Worm (Caenorhabditis elegans) whole organism, early embryonic: ENCODE results near the gene ttr-38.

Source experiments
- B0310.2 ChIP-seq: sonication (generic microtip); optimal IDR thresholded peaks from 2 replicates; lab custom pipeline; 2016; ENCODE audit warnings: mild to moderate bottlenecking, missing genetic modification characterization, missing compliant biosample characterization
- F13C5.2 ChIP-seq: sonication (generic microtip); optimal IDR thresholded peaks from 2 replicates; lab custom pipeline; 2017; ENCODE audit warnings: mild to moderate bottlenecking, missing genetic modification characterization, inconsistent platforms, missing compliant biosample characterization
- aly-1 ChIP-seq: sonication (generic microtip); optimal IDR thresholded peaks from 2 replicates; lab custom pipeline; 2016; ENCODE audit warnings: missing genetic modification characterization, missing compliant biosample characterization
- ama-1 ChIP-seq: fragments of 150-350 bp; optimal IDR thresholded peaks from 2 replicates; lab custom pipeline; 2014
- ceh-13 ChIP-seq: fragments of 200-800 bp; sonication (Bioruptor generic); optimal IDR thresholded peaks from 2 replicates; lab custom pipeline; 2018; ENCODE audit warnings: mild to moderate bottlenecking, missing genetic modification characterization, missing compliant biosample characterization
- ceh-36 ChIP-seq: sonication (generic microtip); optimal IDR thresholded peaks from 2 replicates; lab custom pipeline; 2016; ENCODE audit warnings: missing genetic modification characterization, inconsistent platforms, missing compliant biosample characterization
- ets-7 ChIP-seq: sonication (generic microtip); optimal IDR thresholded peaks from 2 replicates; lab custom pipeline; 2016; ENCODE audit warnings: missing genotype, missing genetic modification characterization, missing compliant biosample characterization
- flt-1 ChIP-seq: fragments of 200-800 bp; sonication (Bioruptor generic); IDR thresholded peaks from 2 replicates; pipeline ENCODE4 v1.3.6; 2022; ENCODE audit warnings: missing genetic modification characterization, missing compliant biosample characterization
- hmbx-1 ChIP-seq: sonication (generic microtip); optimal IDR thresholded peaks from 2 replicates; lab custom pipeline; 2016; ENCODE audit warnings: mild to moderate bottlenecking, missing genetic modification characterization, missing compliant biosample characterization
- hmg-4 ChIP-seq: fragments of 200-800 bp; sonication (Bioruptor generic); optimal IDR thresholded peaks from 2 replicates; lab custom pipeline; 2018; ENCODE audit warnings: mild to moderate bottlenecking, missing genetic modification characterization, missing compliant biosample characterization
- hnd-1 ChIP-seq: sonication (generic microtip); optimal IDR thresholded peaks from 2 replicates; lab custom pipeline; 2016; ENCODE audit warnings: missing genetic modification characterization, missing compliant biosample characterization
- pes-1 ChIP-seq: fragments of 200-800 bp; sonication (Bioruptor generic); IDR thresholded peaks from 2 replicates; pipeline ENCODE4 v1.3.6; 2022; ENCODE audit warnings: missing genetic modification reagents, missing genetic modification characterization, missing compliant biosample characterization
- scrt-1 ChIP-seq: fragments of 200-800 bp; sonication (Bioruptor generic); IDR thresholded peaks from 2 replicates; pipeline ENCODE4 v1.3.6; 2022; ENCODE audit warnings: missing genetic modification characterization, missing compliant biosample characterization
- sea-1 ChIP-seq: fragments of 200-800 bp; sonication (Bioruptor generic); conservative IDR thresholded peaks from 2 replicates; pipeline ENCODE4 v1.3.6; 2022; ENCODE audit warnings: missing genetic modification characterization, missing compliant biosample characterization
- tbx-11 ChIP-seq: fragments of 200-800 bp; sonication (Bioruptor generic); IDR thresholded peaks from 2 replicates; pipeline ENCODE4 v1.3.6; 2022; ENCODE audit warnings: missing genetic modification characterization, missing compliant biosample characterization
- tbx-37 ChIP-seq: fragments of 200-800 bp; sonication (Bioruptor generic); conservative IDR thresholded peaks from 2 replicates; pipeline ENCODE4 v1.3.6; 2022; ENCODE audit warnings: missing genetic modification reagents, missing genetic modification characterization, missing compliant biosample characterization
- tra-4 ChIP-seq: sonication (generic microtip); optimal IDR thresholded peaks from 2 replicates; lab custom pipeline; 2017; ENCODE audit warnings: missing genetic modification characterization, missing compliant biosample characterization

Gene ttr-38

DNA sequence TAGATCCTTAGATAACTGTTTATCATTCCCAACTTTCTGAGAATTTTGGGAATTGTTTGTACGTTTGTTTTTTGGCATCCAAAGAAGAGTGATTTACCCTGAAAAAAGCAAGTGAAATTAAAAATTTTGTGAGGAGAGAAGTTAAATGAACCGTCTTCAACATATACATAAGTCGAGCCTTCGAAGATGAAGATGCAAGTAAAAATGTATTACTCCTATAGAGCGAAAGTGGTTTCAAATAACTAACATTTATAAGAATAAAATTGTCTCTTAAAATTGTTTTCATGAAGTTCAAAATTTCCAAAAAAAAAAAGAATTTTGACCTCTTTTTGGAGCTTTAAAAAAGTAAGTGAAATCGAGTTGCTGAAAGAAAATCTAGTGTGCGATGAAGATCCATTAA, 39.7 kb downstream of the ttr-38 start, which contains the start of gene B0416.10:
Gene B0416.10, minus strand, starts transcription at position 101 of the 400 bp plus-strand sequence.
- TF ChIP-seq scrt-1 (GFP tag; lab: Robert Waterston, UW) (no peak), hnd-1 (tag; lab: Kevin White, UChicago) (no peak), sea-1 (GFP tag; lab: Robert Waterston, UW) (no peak), hmbx-1 (tag; lab: Kevin White, UChicago) (no peak), ceh-36 (tag; lab: Kevin White, UChicago) (no peak), tra-4 (tag; lab: Kevin White, UChicago) (no peak), flt-1 (GFP tag; lab: Robert Waterston, UW) (no peak), pes-1 (GFP tag; lab: Robert Waterston, UW) (no peak), ama-1 (lab: Kevin White, UChicago) (no peak), ceh-13 (GFP tag; lab: Kevin White, UChicago) (no peak), F13C5.2 (tag; lab: Kevin White, UChicago) (no peak), ets-7 (tag; lab: Kevin White, UChicago) (no peak), hmg-4 (GFP tag; lab: Kevin White, UChicago) (no peak), aly-1 (tag; lab: Kevin White, UChicago) (no peak), B0310.2 (tag; lab: Kevin White, UChicago) (no peak)

- TF ChIP-seq ets-7 (tag; lab: Kevin White, UChicago) (no peak), hmg-4 (GFP tag; lab: Kevin White, UChicago) (peak; percentile 16)
Observed at ce11 chrX:9271886-9272285, 42.4 kb downstream of the ttr-38 start.

DNA sequence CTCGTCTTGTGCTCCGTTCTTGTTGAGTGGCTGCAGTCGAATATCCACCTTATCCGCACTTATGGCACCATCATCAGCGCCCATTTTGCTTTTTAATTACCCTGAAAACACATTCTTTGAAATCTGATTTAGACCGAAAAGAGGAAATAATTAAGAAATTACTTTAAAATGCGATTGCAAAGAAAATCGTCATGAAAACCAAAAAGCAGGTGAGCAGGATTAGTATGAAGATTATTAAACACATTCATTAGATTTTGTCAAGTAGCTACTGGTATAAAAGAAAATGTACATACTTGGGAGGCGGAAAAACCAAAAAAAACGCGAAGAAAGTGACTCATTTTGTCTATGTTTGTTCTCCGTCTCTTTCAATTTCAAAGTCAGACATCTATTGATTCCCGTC, 43.5 kb downstream of the ttr-38 start, which contains the start of gene B0416.5:
Gene B0416.5, minus strand, starts transcription at position 101 of the 400 bp plus-strand sequence.
- TF ChIP-seq ets-7 (tag; lab: Kevin White, UChicago) (no peak), F13C5.2 (tag; lab: Kevin White, UChicago) (no peak), hmg-4 (GFP tag; lab: Kevin White, UChicago) (no peak), B0310.2 (tag; lab: Kevin White, UChicago) (no peak), scrt-1 (GFP tag; lab: Robert Waterston, UW) (no peak), ceh-36 (tag; lab: Kevin White, UChicago) (no peak), hmbx-1 (tag; lab: Kevin White, UChicago) (no peak), aly-1 (tag; lab: Kevin White, UChicago) (no peak), pes-1 (GFP tag; lab: Robert Waterston, UW) (no peak), ceh-13 (GFP tag; lab: Kevin White, UChicago) (no peak)

- TF ChIP-seq ama-1 (lab: Kevin White, UChicago) (peak; percentile 29), scrt-1 (GFP tag; lab: Robert Waterston, UW) (no peak)
Observed at ce11 chrX:9268373-9268772, 45.9 kb downstream of the ttr-38 start.

- TF ChIP-seq sea-1 (GFP tag; lab: Robert Waterston, UW) = no peak
- TF ChIP-seq F13C5.2 (tag; lab: Kevin White, UChicago) = no peak
- TF ChIP-seq hmg-4 (GFP tag; lab: Kevin White, UChicago) = no peak
- no peak for TF ChIP-seq hmbx-1 (tag; lab: Kevin White, UChicago)
- TF ChIP-seq aly-1 (tag; lab: Kevin White, UChicago) = no peak
Observed at ce11 chrX:9266512-9266911, 47.8 kb downstream of the ttr-38 start.

ce11 chrX:9264636-9265035, 49.7 kb downstream of the ttr-38 start:
- TF ChIP-seq B0310.2 (tag; lab: Kevin White, UChicago) (no peak), tbx-11 (GFP tag; lab: Robert Waterston, UW) (no peak), hmg-4 (GFP tag; lab: Kevin White, UChicago) (no peak), scrt-1 (GFP tag; lab: Robert Waterston, UW) (no peak), F13C5.2 (tag; lab: Kevin White, UChicago) (no peak), sea-1 (GFP tag; lab: Robert Waterston, UW) (no peak), ama-1 (lab: Kevin White, UChicago) (no peak), hmbx-1 (tag; lab: Kevin White, UChicago) (no peak), ceh-13 (GFP tag; lab: Kevin White, UChicago) (no peak), ets-7 (tag; lab: Kevin White, UChicago) (no peak), tbx-37 (no peak), pes-1 (GFP tag; lab: Robert Waterston, UW) (no peak), ceh-36 (tag; lab: Kevin White, UChicago) (no peak)

DNA sequence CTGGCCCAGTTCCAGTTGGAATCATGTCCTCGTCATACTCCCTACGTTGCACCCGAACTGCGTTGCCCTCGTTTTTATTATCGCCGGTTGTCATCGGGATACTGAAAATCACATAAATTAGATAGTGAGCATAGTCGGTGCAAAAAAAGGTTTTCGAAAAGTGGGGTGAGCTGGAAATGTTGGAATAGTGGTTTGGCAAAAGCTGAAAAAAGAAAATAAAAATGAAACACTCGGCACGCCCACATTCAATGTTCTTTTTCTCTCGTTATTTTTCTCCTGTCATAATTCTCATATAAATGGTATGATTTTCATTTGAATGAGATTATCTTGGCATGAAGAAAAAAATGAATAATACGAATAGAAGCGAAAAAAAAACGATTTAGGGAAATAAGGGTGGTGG, 50.1 kb downstream of the ttr-38 start, which contains the start of gene F18G5.6:
Gene F18G5.6, minus strand, starts transcription at position 101 of the 400 bp plus-strand sequence.
- no peak for TF ChIP-seq tbx-37
- no peak for TF ChIP-seq pes-1 (GFP tag; lab: Robert Waterston, UW)
- TF ChIP-seq ceh-13 (GFP tag; lab: Kevin White, UChicago) = no peak
- TF ChIP-seq hmg-4 (GFP tag; lab: Kevin White, UChicago) = no peak
- no peak for TF ChIP-seq tbx-11 (GFP tag; lab: Robert Waterston, UW)
- TF ChIP-seq sea-1 (GFP tag; lab: Robert Waterston, UW) = no peak
- no peak for TF ChIP-seq hnd-1 (tag; lab: Kevin White, UChicago)
- no peak for TF ChIP-seq hmbx-1 (tag; lab: Kevin White, UChicago)
